Worm (Caenorhabditis elegans) whole organism, L4/young adult: ENCODE results near the gene K08F4.5.

Source experiments
- dao-5 ChIP-seq: sonication (generic microtip); optimal IDR thresholded peaks from 2 replicates; lab custom pipeline; 2016; ENCODE audit warnings: missing genotype, missing genetic modification characterization, moderate library complexity, missing compliant biosample characterization
- him-1 ChIP-seq: sonication (generic microtip); optimal IDR thresholded peaks from 2 replicates; lab custom pipeline; 2016; ENCODE audit warnings: missing genotype, missing genetic modification reagents, missing genetic modification characterization, missing compliant biosample characterization

DNA sequence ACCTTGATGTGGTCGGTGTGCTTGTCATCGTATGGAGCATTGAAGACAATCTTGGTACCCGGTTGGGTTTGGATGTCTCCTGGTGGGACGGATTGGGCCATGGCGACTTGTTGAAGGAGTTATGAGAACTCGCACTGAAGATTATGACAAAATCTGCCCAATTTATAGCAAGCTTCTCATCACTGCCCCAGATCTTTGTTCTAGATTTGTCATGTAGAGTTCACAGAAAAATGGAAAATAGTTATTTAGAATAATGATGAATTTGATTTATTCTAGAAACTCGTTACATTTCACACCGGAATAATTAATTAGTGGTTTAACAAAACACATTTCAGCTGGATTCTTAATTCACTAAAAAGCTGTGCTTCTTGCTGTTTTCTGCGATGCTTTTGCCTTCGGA lies 7.9 kb upstream of the K08F4.5 start, which contains the start of gene msp-38:
- TF ChIP-seq him-1 (tag; lab: Kevin White, UChicago) (no peak), dao-5 (tag; lab: Kevin White, UChicago) (no peak)
